Worm (Caenorhabditis elegans) whole organism, late embryonic: ENCODE measurements around the gene F52G3.5.

Source experiments
- C08G9.2 ChIP-seq: sonication (generic microtip); optimal IDR thresholded peaks from 2 replicates; lab custom pipeline; 2016; ENCODE audit warnings: mild to moderate bottlenecking, missing genetic modification characterization, moderate library complexity, missing compliant biosample characterization
- C38D4.7 ChIP-seq: fragments of 200-800 bp; sonication (Bioruptor generic); optimal IDR thresholded peaks from 2 replicates; lab custom pipeline; 2018; ENCODE audit warnings: mild to moderate bottlenecking, missing genetic modification characterization, moderate library complexity, missing compliant biosample characterization
- F13H6.1 ChIP-seq: sonication (generic microtip); optimal IDR thresholded peaks from 2 replicates; lab custom pipeline; 2016; ENCODE audit warnings: missing genetic modification characterization, missing compliant biosample characterization
- K02D7.2 ChIP-seq: sonication (generic microtip); optimal IDR thresholded peaks from 2 replicates; lab custom pipeline; 2017; ENCODE audit warnings: mild to moderate bottlenecking, missing genetic modification characterization, missing compliant biosample characterization
- K09A11.1 ChIP-seq: sonication (generic microtip); optimal IDR thresholded peaks from 2 replicates; lab custom pipeline; 2017; ENCODE audit warnings: antibody characterized with exemption, mild to moderate bottlenecking, missing genetic modification characterization, missing compliant biosample characterization; ENCODE audit not compliant: insufficient read depth
- T23F11.4 ChIP-seq: fragments of 200-800 bp; sonication (Bioruptor generic); optimal IDR thresholded peaks from 2 replicates; lab custom pipeline; 2018; ENCODE audit warnings: mild to moderate bottlenecking, missing genetic modification characterization, missing compliant biosample characterization
- ceh-14 ChIP-seq: sonication (generic microtip); optimal IDR thresholded peaks from 2 replicates; lab custom pipeline; 2016; ENCODE audit warnings: missing genotype, missing genetic modification characterization, missing compliant biosample characterization
- ceh-19 ChIP-seq: fragments of 200-800 bp; sonication (Bioruptor generic); optimal IDR thresholded peaks from 2 replicates; lab custom pipeline; 2018; ENCODE audit warnings: mild to moderate bottlenecking, missing genetic modification characterization, missing compliant biosample characterization
- ceh-2 ChIP-seq: sonication (generic microtip); optimal IDR thresholded peaks from 2 replicates; lab custom pipeline; 2016; ENCODE audit warnings: missing genotype, missing genetic modification characterization, missing compliant biosample characterization
- ceh-22 ChIP-seq: sonication (generic microtip); optimal IDR thresholded peaks from 2 replicates; lab custom pipeline; 2017; ENCODE audit warnings: missing biosample characterization, missing genetic modification characterization
- ceh-24 ChIP-seq: sonication (generic microtip); optimal IDR thresholded peaks from 2 replicates; lab custom pipeline; 2016; ENCODE audit warnings: mild to moderate bottlenecking, missing genetic modification characterization, missing compliant biosample characterization
- ceh-31 ChIP-seq: sonication (generic microtip); optimal IDR thresholded peaks from 2 replicates; lab custom pipeline; 2016; ENCODE audit warnings: missing genetic modification characterization, missing compliant biosample characterization
- ceh-45 ChIP-seq: fragments of 200-800 bp; sonication (Bioruptor generic); IDR thresholded peaks from 2 replicates; pipeline ENCODE4 v1.3.6; 2022; ENCODE audit warnings: missing genetic modification reagents, missing genetic modification characterization, missing compliant biosample characterization
- ceh-48 ChIP-seq: sonication (generic microtip); optimal IDR thresholded peaks from 2 replicates; lab custom pipeline; 2016; ENCODE audit warnings: missing genetic modification characterization, inconsistent platforms, missing compliant biosample characterization
- ceh-6 ChIP-seq: fragments of 200-800 bp; sonication (Bioruptor generic); optimal IDR thresholded peaks from 2 replicates; lab custom pipeline; 2018; ENCODE audit warnings: mild to moderate bottlenecking, missing genetic modification characterization, missing compliant biosample characterization
- che-1 ChIP-seq: sonication (generic microtip); optimal IDR thresholded peaks from 2 replicates; lab custom pipeline; 2016; ENCODE audit warnings: mild to moderate bottlenecking, missing genetic modification characterization, missing compliant biosample characterization
- dmd-4 ChIP-seq: sonication (generic microtip); optimal IDR thresholded peaks from 2 replicates; lab custom pipeline; 2016; ENCODE audit warnings: borderline replicate concordance, missing genetic modification characterization, missing compliant biosample characterization
- dve-1 ChIP-seq: sonication (generic microtip); optimal IDR thresholded peaks from 2 replicates; lab custom pipeline; 2017; ENCODE audit warnings: antibody characterized with exemption, mild to moderate bottlenecking, missing genetic modification characterization, missing compliant biosample characterization
- elt-2 ChIP-seq: sonication (generic microtip); optimal IDR thresholded peaks from 2 replicates; lab custom pipeline; 2016; ENCODE audit warnings: missing genetic modification reagents, missing genetic modification characterization, missing compliant biosample characterization
- elt-4 ChIP-seq: sonication (generic microtip); optimal IDR thresholded peaks from 2 replicates; lab custom pipeline; 2016; ENCODE audit warnings: missing genetic modification characterization, missing compliant biosample characterization
- fax-1 ChIP-seq: sonication (generic microtip); optimal IDR thresholded peaks from 2 replicates; lab custom pipeline; 2016; ENCODE audit warnings: missing genotype, missing genetic modification characterization, missing compliant biosample characterization
- fkh-10 ChIP-seq: fragments of 150-350 bp; optimal IDR thresholded peaks from 2 replicates; lab custom pipeline; 2014; ENCODE audit warnings: missing biosample characterization, missing genetic modification reagents, missing genetic modification characterization
- fkh-6 ChIP-seq: sonication (generic microtip); optimal IDR thresholded peaks from 2 replicates; lab custom pipeline; 2016; ENCODE audit warnings: missing genetic modification characterization, missing compliant biosample characterization
- gmeb-2 ChIP-seq: sonication (generic microtip); optimal IDR thresholded peaks from 2 replicates; lab custom pipeline; 2016; ENCODE audit warnings: missing genetic modification characterization, inconsistent platforms, missing compliant biosample characterization
- hlh-13 ChIP-seq: fragments of 200-800 bp; sonication (Bioruptor generic); optimal IDR thresholded peaks from 2 replicates; lab custom pipeline; 2018; ENCODE audit warnings: mild to moderate bottlenecking, missing genetic modification characterization, missing compliant biosample characterization
- hlh-30 ChIP-seq: sonication (generic microtip); optimal IDR thresholded peaks from 2 replicates; lab custom pipeline; 2017; ENCODE audit warnings: antibody characterized with exemption, missing genetic modification characterization, missing compliant biosample characterization; ENCODE audit not compliant: insufficient read depth
- hlh-8 ChIP-seq: sonication (generic microtip); optimal IDR thresholded peaks from 2 replicates; lab custom pipeline; 2016; ENCODE audit warnings: missing genotype, missing genetic modification characterization, missing compliant biosample characterization
- lin-11 ChIP-seq: fragments of 200-800 bp; sonication (Bioruptor generic); optimal IDR thresholded peaks from 2 replicates; lab custom pipeline; 2018; ENCODE audit warnings: mild to moderate bottlenecking, missing genetic modification characterization, missing compliant biosample characterization
- nfya-1 ChIP-seq: sonication (generic microtip); optimal IDR thresholded peaks from 2 replicates; lab custom pipeline; 2017; ENCODE audit warnings: missing genetic modification characterization, mild to moderate bottlenecking, missing compliant biosample characterization, antibody characterized with exemption, moderate library complexity
- npax-4 ChIP-seq: sonication (generic microtip); optimal IDR thresholded peaks from 2 replicates; lab custom pipeline; 2016; ENCODE audit warnings: missing genetic modification characterization, missing compliant biosample characterization
- odd-2 ChIP-seq: sonication (generic microtip); optimal IDR thresholded peaks from 2 replicates; lab custom pipeline; 2017; ENCODE audit warnings: antibody characterized with exemption, mild to moderate bottlenecking, missing genetic modification characterization, missing compliant biosample characterization
- pat-9 ChIP-seq: fragments of 200-800 bp; sonication (Bioruptor generic); optimal IDR thresholded peaks from 2 replicates; lab custom pipeline; 2018; ENCODE audit warnings: mild to moderate bottlenecking, missing genetic modification characterization, moderate library complexity, missing compliant biosample characterization
- pax-1 ChIP-seq: fragments of 150-350 bp; optimal IDR thresholded peaks from 2 replicates; lab custom pipeline; 2014; ENCODE audit warnings: missing biosample characterization, missing genetic modification characterization
- pha-2 ChIP-seq: sonication (generic microtip); optimal IDR thresholded peaks from 2 replicates; lab custom pipeline; 2017; ENCODE audit warnings: mild to moderate bottlenecking, missing genetic modification characterization, missing compliant biosample characterization
- pha-4 ChIP-seq: fragments of 150-350 bp; optimal IDR thresholded peaks from 2 replicates; lab custom pipeline; 2018; ENCODE audit warnings: missing biosample characterization, missing genetic modification reagents, missing genetic modification characterization
- ref-2 ChIP-seq: sonication (generic microtip); optimal IDR thresholded peaks from 2 replicates; lab custom pipeline; 2016; ENCODE audit warnings: missing genetic modification characterization, missing compliant biosample characterization
- sdc-2 ChIP-seq: sonication (generic microtip); optimal IDR thresholded peaks from 2 replicates; lab custom pipeline; 2016; ENCODE audit warnings: missing genotype, missing genetic modification characterization, missing compliant biosample characterization
- sox-4 ChIP-seq: sonication (generic microtip); optimal IDR thresholded peaks from 2 replicates; lab custom pipeline; 2017; ENCODE audit warnings: mild to moderate bottlenecking, missing genetic modification characterization, inconsistent platforms, missing compliant biosample characterization
- tbx-2 ChIP-seq: sonication (generic microtip); optimal IDR thresholded peaks from 2 replicates; lab custom pipeline; 2016; ENCODE audit warnings: missing genetic modification characterization, missing compliant biosample characterization
- tbx-7 ChIP-seq: sonication (generic microtip); optimal IDR thresholded peaks from 2 replicates; lab custom pipeline; 2016; ENCODE audit warnings: missing genotype, missing genetic modification characterization, missing compliant biosample characterization
- ttx-3 ChIP-seq: sonication (generic microtip); optimal IDR thresholded peaks from 2 replicates; lab custom pipeline; 2016; ENCODE audit warnings: missing genetic modification reagents, missing genetic modification characterization, missing compliant biosample characterization
- unc-42 ChIP-seq: sonication (generic microtip); optimal IDR thresholded peaks from 2 replicates; lab custom pipeline; 2016; ENCODE audit warnings: missing genotype, missing genetic modification characterization, missing compliant biosample characterization
- zip-5 ChIP-seq: sonication (generic microtip); optimal IDR thresholded peaks from 2 replicates; lab custom pipeline; 2016; ENCODE audit warnings: missing genetic modification characterization, missing compliant biosample characterization
- ztf-16 ChIP-seq: sonication (generic microtip); optimal IDR thresholded peaks from 2 replicates; lab custom pipeline; 2017; ENCODE audit warnings: missing genetic modification characterization, missing compliant biosample characterization

F52G3.5 gene

ce11 chrX:16961387-16961786 lies 14.6 kb downstream of the F52G3.5 start (continued):
- TF ChIP-seq lin-11 (no peak), ceh-19 (GFP tag; lab: Kevin White, UChicago) (peak; percentile 83), sox-4 (tag; lab: Kevin White, UChicago) (peak; percentile 5), tbx-2 (tag; lab: Kevin White, UChicago) (peak; percentile 90), K09A11.1 (tag; lab: Kevin White, UChicago) (no peak), ref-2 (peak; percentile 94), npax-4 (tag; lab: Kevin White, UChicago) (no peak), elt-2 (peak; percentile 49), ceh-31 (tag; lab: Kevin White, UChicago) (peak; percentile 88), hlh-30 (tag; lab: Kevin White, UChicago) (peak; percentile 87), F13H6.1 (tag; lab: Kevin White, UChicago) (peak; percentile 50), C38D4.7 (GFP tag; lab: Kevin White, UChicago) (no peak), unc-42 (peak; percentile 67), dmd-4 (tag; lab: Kevin White, UChicago) (no peak), pha-4 (tag; lab: Kevin White, UChicago) (no peak), odd-2 (no peak), pax-1 (tag; lab: Kevin White, UChicago) (no peak), ceh-22 (tag; lab: Kevin White, UChicago) (peak; percentile 66), ceh-2 (tag; lab: Kevin White, UChicago) (peak; percentile 32), K02D7.2 (tag; lab: Kevin White, UChicago) (no peak), dve-1 (tag; lab: Kevin White, UChicago) (peak; percentile 59), ceh-14 (peak; percentile 28), ztf-16 (peak; percentile 17), fkh-6 (tag; lab: Kevin White, UChicago) (peak; percentile 55), tbx-7 (no peak), hlh-13 (GFP tag; lab: Kevin White, UChicago) (no peak), elt-4 (tag; lab: Kevin White, UChicago) (no peak), C08G9.2 (peak; percentile 35), zip-5 (tag; lab: Kevin White, UChicago) (no peak), nfya-1 (peak; percentile 89), fax-1 (no peak), sdc-2 (peak; percentile 85), ttx-3 (tag; lab: Kevin White, UChicago) (no peak), fkh-10 (GFP tag; lab: Kevin White, UChicago) (no peak), ceh-45 (GFP tag; lab: Robert Waterston, UW) (no peak), T23F11.4 (GFP tag; lab: Kevin White, UChicago) (peak; percentile 59), ceh-48 (tag; lab: Kevin White, UChicago) (peak; percentile 91), ceh-24 (tag; lab: Kevin White, UChicago) (no peak), pat-9 (tag; lab: Kevin White, UChicago) (no peak), ceh-6 (GFP tag; lab: Kevin White, UChicago) (peak; percentile 35), gmeb-2 (tag; lab: Kevin White, UChicago) (peak; percentile 17), pha-2 (tag; lab: Kevin White, UChicago) (peak; percentile 6), che-1 (tag; lab: Kevin White, UChicago) (no peak), hlh-8 (tag; lab: Kevin White, UChicago) (peak; percentile 33)
